Fruit fly (Drosophila melanogaster) Kc167 (cell line): ENCODE data around the gene CG6749.

Experiments used
- Myc ChIP-seq: fragments of >200 bp; optimal IDR thresholded peaks from 2 replicates; lab custom pipeline; 2017; ENCODE audit warnings: missing external identifiers
- Sin3A ChIP-seq: fragments of >200 bp; optimal IDR thresholded peaks from 2 replicates; lab custom pipeline; 2018; ENCODE audit warnings: missing external identifiers
- h ChIP-seq: fragments of >200 bp; optimal IDR thresholded peaks from 3 replicates; lab custom pipeline; 2018; ENCODE audit warnings: missing external identifiers
- insv ChIP-seq: fragments of >200 bp; optimal IDR thresholded peaks from 3 replicates; lab custom pipeline; 2018; ENCODE audit warnings: missing external identifiers
- psq ChIP-seq: fragments of >200 bp; optimal IDR thresholded peaks from 2 replicates; lab custom pipeline; 2017; ENCODE audit warnings: missing external identifiers
- ttk ChIP-seq: sonication (Bioruptor generic); optimal IDR thresholded peaks from 2 replicates; lab custom pipeline; 2017; ENCODE audit warnings: missing external identifiers

Gene CG6749

dm6 chr3L:9733563-9733962 lies at the start of gene CG6749:
Gene CG6749 (minus strand): TSS chr3L:9733807.
- no peak for TF ChIP-seq Sin3A (lab: Kevin White, UChicago)

- TF ChIP-seq Myc (lab: Kevin White, UChicago) (no peak), Sin3A (lab: Kevin White, UChicago) (no peak), insv (lab: Kevin White, UChicago) (no peak), h (no peak)
These were observed 43.3 kb upstream of the CG6749 start for dm6 chr3L:9776804-9777393.

dm6 chr3L:9775728-9776127 lies 42.1 kb upstream of the CG6749 start:
- TF ChIP-seq Sin3A (lab: Kevin White, UChicago), result no peak
- no peak for TF ChIP-seq psq (lab: Kevin White, UChicago)
- TF ChIP-seq h, result no peak
- no peak for TF ChIP-seq insv (lab: Kevin White, UChicago)
- no peak for TF ChIP-seq ttk (lab: Kevin White, UChicago)
- TF ChIP-seq Myc (lab: Kevin White, UChicago), result no peak

dm6 chr3L:9768385-9768784 lies 34.8 kb upstream of the CG6749 start:
- TF ChIP-seq ttk (lab: Kevin White, UChicago) (no peak), insv (lab: Kevin White, UChicago) (no peak), Sin3A (lab: Kevin White, UChicago) (no peak), psq (lab: Kevin White, UChicago) (no peak), Myc (lab: Kevin White, UChicago) (no peak), h (no peak)

dm6 chr3L:9767636-9768358 lies 34.2 kb upstream of the CG6749 start:
- no peak for TF ChIP-seq psq (lab: Kevin White, UChicago)
- no peak for TF ChIP-seq h
- TF ChIP-seq insv (lab: Kevin White, UChicago), result no peak
- TF ChIP-seq Myc (lab: Kevin White, UChicago), result no peak
- TF ChIP-seq Sin3A (lab: Kevin White, UChicago), result no peak
- no peak for TF ChIP-seq ttk (lab: Kevin White, UChicago)

- TF ChIP-seq Myc (lab: Kevin White, UChicago) (no peak), h (no peak), insv (lab: Kevin White, UChicago) (no peak)
These were observed 32.8 kb upstream of the CG6749 start for dm6 chr3L:9766364-9766763.

- no peak for TF ChIP-seq psq (lab: Kevin White, UChicago)
- no peak for TF ChIP-seq h
- TF ChIP-seq ttk (lab: Kevin White, UChicago), result no peak
- TF ChIP-seq Sin3A (lab: Kevin White, UChicago), result no peak
- TF ChIP-seq Myc (lab: Kevin White, UChicago), result no peak
- no peak for TF ChIP-seq insv (lab: Kevin White, UChicago)
These were observed 32.1 kb upstream of the CG6749 start for dm6 chr3L:9765710-9766005.

- TF ChIP-seq ttk (lab: Kevin White, UChicago), result no peak
- TF ChIP-seq insv (lab: Kevin White, UChicago), result no peak
- TF ChIP-seq Sin3A (lab: Kevin White, UChicago), result no peak
- TF ChIP-seq h, result no peak
- TF ChIP-seq psq (lab: Kevin White, UChicago), result no peak
- no peak for TF ChIP-seq Myc (lab: Kevin White, UChicago)
These were observed 31.5 kb upstream of the CG6749 start for dm6 chr3L:9764915-9765709.

- no peak for TF ChIP-seq Myc (lab: Kevin White, UChicago)
- no peak for TF ChIP-seq psq (lab: Kevin White, UChicago)
- TF ChIP-seq Sin3A (lab: Kevin White, UChicago), result no peak
- no peak for TF ChIP-seq h
- no peak for TF ChIP-seq ttk (lab: Kevin White, UChicago)
- TF ChIP-seq insv (lab: Kevin White, UChicago), result no peak
These were observed 30.7 kb upstream of the CG6749 start for dm6 chr3L:9764307-9764706.

- TF ChIP-seq Sin3A (lab: Kevin White, UChicago), result no peak
- no peak for TF ChIP-seq ttk (lab: Kevin White, UChicago)
- no peak for TF ChIP-seq psq (lab: Kevin White, UChicago)
- no peak for TF ChIP-seq h
- no peak for TF ChIP-seq Myc (lab: Kevin White, UChicago)
- no peak for TF ChIP-seq insv (lab: Kevin White, UChicago)
These were observed 29.8 kb upstream of the CG6749 start, which contains the start of gene Ae2 for dm6 chr3L:9763389-9763917. Gene Ae2 (plus strand): TSS chr3L:9763544.

dm6 chr3L:9762036-9762597 lies 28.5 kb upstream of the CG6749 start:
- TF ChIP-seq psq (lab: Kevin White, UChicago) (no peak), Sin3A (lab: Kevin White, UChicago) (no peak), ttk (lab: Kevin White, UChicago) (no peak), Myc (lab: Kevin White, UChicago) (no peak), insv (lab: Kevin White, UChicago) (no peak), h (no peak)
